Worm (Caenorhabditis elegans) whole organism, mixed stage, embryonic: ENCODE measurements around the gene F31D5.1.

ENCODE experiments used
- elt-3 ChIP-seq: fragments of 150-350 bp; optimal IDR thresholded peaks from 2 replicates; lab custom pipeline; 2014; ENCODE audit warnings: missing biosample characterization, missing genetic modification characterization
- lsy-2 ChIP-seq: fragments of 150-350 bp; optimal IDR thresholded peaks from 2 replicates; lab custom pipeline; 2014; ENCODE audit warnings: missing biosample characterization, missing genetic modification characterization
- mab-5 ChIP-seq: fragments of 150-350 bp; optimal IDR thresholded peaks from 2 replicates; lab custom pipeline; 2014; ENCODE audit warnings: missing biosample characterization, missing genetic modification characterization
- mep-1 ChIP-seq: fragments of 150-350 bp; optimal IDR thresholded peaks from 2 replicates; lab custom pipeline; 2017; ENCODE audit warnings: missing biosample characterization, missing genetic modification reagents, missing genetic modification characterization, inconsistent platforms
- pha-4 ChIP-seq: fragments of 150-350 bp; optimal IDR thresholded peaks from 2 replicates; lab custom pipeline; 2018; ENCODE audit warnings: missing biosample characterization, missing genetic modification reagents, missing genetic modification characterization

- TF ChIP-seq pha-4 (tag; lab: Kevin White, UChicago), result no peak
- no peak for TF ChIP-seq lsy-2 (tag; lab: Kevin White, UChicago)
- TF ChIP-seq mab-5, result no peak
- TF ChIP-seq mep-1 (tag; lab: Kevin White, UChicago), result no peak
- TF ChIP-seq elt-3 (tag; lab: Kevin White, UChicago), result no peak
Observed at ce11 chrII:4179897-4180296, 39.3 kb upstream of the F31D5.1 start, which contains the start of gene R03H10.1.
